Fruit fly (Drosophila melanogaster): ENCODE measurements around the gene CG43390.

CG43390 gene

dm6 chr3L:11609153-11609809 is 29.5 kb upstream of the CG43390 start, which contains the start of gene Duba (continued):
- TF ChIP-seq CG13287 (GFP tag; IDR thresholded peaks at IDR 0.05; ENCODE audit: partially characterized antibody) (peak; percentile 15; the same call in 1 of the 2 replicates), gce (GFP tag; IDR thresholded peaks at IDR 0.05) (no peak), unc-4 (GFP tag; IDR thresholded peaks at IDR 0.05; ENCODE audit: partially characterized antibody) (no peak), Ets65A (GFP tag) (peak; percentile 40), CG17568 (GFP tag; optimal IDR thresholded peaks at IDR 0.05) (no peak), CG18764 (GFP tag; optimal IDR thresholded peaks at IDR 0.05) (no peak), CG4854 (GFP tag; optimal IDR thresholded peaks at IDR 0.05) (no peak), Neu2 (GFP tag; optimal IDR thresholded peaks at IDR 0.05; ENCODE audit: borderline replicate concordance) (no peak), gfzf (GFP tag; optimal IDR thresholded peaks at IDR 0.05) (peak; percentile 86), Gug (GFP tag; IDR thresholded peaks at IDR 0.05) (peak; percentile 14; the same call in 1 of the 4 replicates), toy (GFP tag; IDR thresholded peaks at IDR 0.05) (no peak), Dfd (GFP tag; optimal IDR thresholded peaks at IDR 0.05) (peak in 1 of 2 experiments; percentile 31), CG34376 (GFP tag; optimal IDR thresholded peaks at IDR 0.05) (no peak), Xrp1 (GFP tag; IDR thresholded peaks at IDR 0.05) (no peak), chinmo (GFP tag; IDR thresholded peaks at IDR 0.05; ENCODE audit: partially characterized antibody) (no peak), Sry-δ (GFP tag; optimal IDR thresholded peaks at IDR 0.05) (peak; percentile 46), mam (GFP tag; optimal IDR thresholded peaks at IDR 0.05) (no peak), cg (GFP tag; optimal IDR thresholded peaks at IDR 0.05) (peak; percentile 84), Sry-β (GFP tag; optimal IDR thresholded peaks at IDR 0.05) (no peak), Sin3A (optimal IDR thresholded peaks at IDR 0.05) (no peak), CG10321 (GFP tag; IDR thresholded peaks at IDR 0.05) (no peak), Ssrp (tag; optimal IDR thresholded peaks at IDR 0.05) (no peak), CG4404 (GFP tag; IDR thresholded peaks at IDR 0.05) (no peak), CG11093 (GFP tag; IDR thresholded peaks at IDR 0.05) (no peak), luna (GFP tag; optimal IDR thresholded peaks at IDR 0.05) (no peak), rib (GFP tag; IDR thresholded peaks at IDR 0.05) (no peak), Med (GFP tag) (peak; percentile 71), gem (tag; optimal IDR thresholded peaks at IDR 0.05) (no peak), CG12219 (GFP tag; optimal IDR thresholded peaks at IDR 0.05) (no peak), B-H1 (GFP tag; IDR thresholded peaks at IDR 0.05) (no peak), D19B (GFP tag; optimal IDR thresholded peaks at IDR 0.05) (no peak), zfh1 (GFP tag; IDR thresholded peaks at IDR 0.05) (no peak), CG17912 (GFP tag; optimal IDR thresholded peaks at IDR 0.05) (no peak), CG2678 (tag; optimal IDR thresholded peaks at IDR 0.05) (no peak), Myb (GFP tag; optimal IDR thresholded peaks at IDR 0.05) (peak; percentile 40), PHDP (tag; optimal IDR thresholded peaks at IDR 0.05) (no peak), CG31441 (GFP tag; IDR thresholded peaks at IDR 0.05) (no peak), Atf6 (GFP tag; IDR thresholded peaks at IDR 0.05) (no peak), CG17186 (GFP tag; optimal IDR thresholded peaks at IDR 0.05) (no peak), ranshi (GFP tag; IDR thresholded peaks at IDR 0.05) (no peak), slp2 (GFP tag; optimal IDR thresholded peaks at IDR 0.05) (no peak), vnd (GFP tag; IDR thresholded peaks at IDR 0.05; ENCODE audit: partially characterized antibody) (no peak), ind (GFP tag; optimal IDR thresholded peaks at IDR 0.05) (no peak), Abd-B (GFP tag; optimal IDR thresholded peaks at IDR 0.05) (peak; percentile 47), CG11247 (GFP tag; IDR thresholded peaks at IDR 0.05) (no peak), CG12744 (GFP tag; optimal IDR thresholded peaks at IDR 0.05) (no peak), Rfx (GFP tag; IDR thresholded peaks at IDR 0.05) (no peak; the same call in 1 of the 2 replicates), crp (GFP tag; optimal IDR thresholded peaks at IDR 0.05) (peak in 1 of 2 experiments; percentile 23), tna (GFP tag; IDR thresholded peaks at IDR 0.05; ENCODE audit: partially characterized antibody) (no peak), CG1792 (GFP tag; optimal IDR thresholded peaks at IDR 0.05) (no peak), corto (GFP tag; optimal IDR thresholded peaks at IDR 0.05) (no peak)
